Worm (Caenorhabditis elegans) whole organism, late embryonic: Measurements from ENCODE around the gene Y48B6A.10.
A peak's percentile ranks its signal among the peaks of the same experiment; 100 is the strongest.

Experiments
- C08G9.2 ChIP-seq: sonication (generic microtip); optimal IDR thresholded peaks from 2 replicates; lab custom pipeline; 2016; ENCODE audit warnings: mild to moderate bottlenecking, missing genetic modification characterization, moderate library complexity, missing compliant biosample characterization
- C38D4.7 ChIP-seq: fragments of 200-800 bp; sonication (Bioruptor generic); optimal IDR thresholded peaks from 2 replicates; lab custom pipeline; 2018; ENCODE audit warnings: mild to moderate bottlenecking, missing genetic modification characterization, moderate library complexity, missing compliant biosample characterization
- F13H6.1 ChIP-seq: sonication (generic microtip); optimal IDR thresholded peaks from 2 replicates; lab custom pipeline; 2016; ENCODE audit warnings: missing genetic modification characterization, missing compliant biosample characterization
- K02D7.2 ChIP-seq: sonication (generic microtip); optimal IDR thresholded peaks from 2 replicates; lab custom pipeline; 2017; ENCODE audit warnings: mild to moderate bottlenecking, missing genetic modification characterization, missing compliant biosample characterization
- K09A11.1 ChIP-seq: sonication (generic microtip); optimal IDR thresholded peaks from 2 replicates; lab custom pipeline; 2017; ENCODE audit warnings: antibody characterized with exemption, mild to moderate bottlenecking, missing genetic modification characterization, missing compliant biosample characterization; ENCODE audit not compliant: insufficient read depth
- Y22D7AL.16 ChIP-seq: sonication (generic microtip); optimal IDR thresholded peaks from 2 replicates; lab custom pipeline; 2016; ENCODE audit warnings: missing genetic modification characterization, missing compliant biosample characterization
- ahr-1 ChIP-seq: sonication (generic microtip); optimal IDR thresholded peaks from 2 replicates; lab custom pipeline; 2016; ENCODE audit warnings: missing genetic modification characterization, missing compliant biosample characterization
- ceh-14 ChIP-seq: sonication (generic microtip); optimal IDR thresholded peaks from 2 replicates; lab custom pipeline; 2016; ENCODE audit warnings: missing genotype, missing genetic modification characterization, missing compliant biosample characterization
- ceh-31 ChIP-seq: sonication (generic microtip); optimal IDR thresholded peaks from 2 replicates; lab custom pipeline; 2016; ENCODE audit warnings: missing genetic modification characterization, missing compliant biosample characterization
- ceh-45 ChIP-seq: fragments of 200-800 bp; sonication (Bioruptor generic); IDR thresholded peaks from 2 replicates; pipeline ENCODE4 v1.3.6; 2022; ENCODE audit warnings: missing genetic modification reagents, missing genetic modification characterization, missing compliant biosample characterization
- ceh-48 ChIP-seq: sonication (generic microtip); optimal IDR thresholded peaks from 2 replicates; lab custom pipeline; 2016; ENCODE audit warnings: missing genetic modification characterization, inconsistent platforms, missing compliant biosample characterization
- ceh-6 ChIP-seq: fragments of 200-800 bp; sonication (Bioruptor generic); optimal IDR thresholded peaks from 2 replicates; lab custom pipeline; 2018; ENCODE audit warnings: mild to moderate bottlenecking, missing genetic modification characterization, missing compliant biosample characterization
- che-1 ChIP-seq: sonication (generic microtip); optimal IDR thresholded peaks from 2 replicates; lab custom pipeline; 2016; ENCODE audit warnings: mild to moderate bottlenecking, missing genetic modification characterization, missing compliant biosample characterization
- dmd-4 ChIP-seq: sonication (generic microtip); optimal IDR thresholded peaks from 2 replicates; lab custom pipeline; 2016; ENCODE audit warnings: borderline replicate concordance, missing genetic modification characterization, missing compliant biosample characterization
- dve-1 ChIP-seq: sonication (generic microtip); optimal IDR thresholded peaks from 2 replicates; lab custom pipeline; 2017; ENCODE audit warnings: antibody characterized with exemption, mild to moderate bottlenecking, missing genetic modification characterization, missing compliant biosample characterization
- elt-2 ChIP-seq: sonication (generic microtip); optimal IDR thresholded peaks from 2 replicates; lab custom pipeline; 2016; ENCODE audit warnings: missing genetic modification reagents, missing genetic modification characterization, missing compliant biosample characterization
- elt-4 ChIP-seq: sonication (generic microtip); optimal IDR thresholded peaks from 2 replicates; lab custom pipeline; 2016; ENCODE audit warnings: missing genetic modification characterization, missing compliant biosample characterization
- ets-4 ChIP-seq: sonication (generic microtip); optimal IDR thresholded peaks from 2 replicates; lab custom pipeline; 2016; ENCODE audit warnings: missing genetic modification characterization, missing compliant biosample characterization
- fax-1 ChIP-seq: sonication (generic microtip); optimal IDR thresholded peaks from 2 replicates; lab custom pipeline; 2016; ENCODE audit warnings: missing genotype, missing genetic modification characterization, missing compliant biosample characterization
- gmeb-2 ChIP-seq: sonication (generic microtip); optimal IDR thresholded peaks from 2 replicates; lab custom pipeline; 2016; ENCODE audit warnings: missing genetic modification characterization, inconsistent platforms, missing compliant biosample characterization
- hlh-15 ChIP-seq: sonication (generic microtip); optimal IDR thresholded peaks from 2 replicates; lab custom pipeline; 2016; ENCODE audit warnings: missing genetic modification characterization, missing compliant biosample characterization
- hlh-8 ChIP-seq: sonication (generic microtip); optimal IDR thresholded peaks from 2 replicates; lab custom pipeline; 2016; ENCODE audit warnings: missing genotype, missing genetic modification characterization, missing compliant biosample characterization
- lin-11 ChIP-seq: fragments of 200-800 bp; sonication (Bioruptor generic); optimal IDR thresholded peaks from 2 replicates; lab custom pipeline; 2018; ENCODE audit warnings: mild to moderate bottlenecking, missing genetic modification characterization, missing compliant biosample characterization
- nfya-1 ChIP-seq: sonication (generic microtip); optimal IDR thresholded peaks from 2 replicates; lab custom pipeline; 2017; ENCODE audit warnings: missing genetic modification characterization, mild to moderate bottlenecking, missing compliant biosample characterization, antibody characterized with exemption, moderate library complexity
- nhr-11 ChIP-seq: fragments of 150-350 bp; optimal IDR thresholded peaks from 2 replicates; lab custom pipeline; 2014; ENCODE audit warnings: missing biosample characterization, missing genetic modification characterization
- nhr-232 ChIP-seq: sonication (generic microtip); optimal IDR thresholded peaks from 2 replicates; lab custom pipeline; 2016; ENCODE audit warnings: missing genetic modification characterization, missing compliant biosample characterization
- npax-4 ChIP-seq: sonication (generic microtip); optimal IDR thresholded peaks from 2 replicates; lab custom pipeline; 2016; ENCODE audit warnings: missing genetic modification characterization, missing compliant biosample characterization
- pag-3 ChIP-seq: sonication (generic microtip); optimal IDR thresholded peaks from 2 replicates; lab custom pipeline; 2016; ENCODE audit warnings: missing compliant biosample characterization, missing genetic modification characterization, borderline replicate concordance
- pat-9 ChIP-seq: fragments of 200-800 bp; sonication (Bioruptor generic); optimal IDR thresholded peaks from 2 replicates; lab custom pipeline; 2018; ENCODE audit warnings: mild to moderate bottlenecking, missing genetic modification characterization, moderate library complexity, missing compliant biosample characterization
- pros-1 ChIP-seq: fragments of 150-350 bp; optimal IDR thresholded peaks from 2 replicates; lab custom pipeline; 2014; ENCODE audit warnings: missing biosample characterization, missing genetic modification reagents, missing genetic modification characterization
- rnt-1 ChIP-seq: sonication (generic microtip); optimal IDR thresholded peaks from 2 replicates; lab custom pipeline; 2016; ENCODE audit warnings: missing genetic modification characterization, missing compliant biosample characterization
- sox-2 ChIP-seq: fragments of 200-800 bp; sonication (Bioruptor generic); IDR thresholded peaks from 2 replicates; pipeline ENCODE4 v1.3.6; 2022; ENCODE audit warnings: missing genetic modification reagents, missing genetic modification characterization, missing compliant biosample characterization
- sox-4 ChIP-seq: sonication (generic microtip); optimal IDR thresholded peaks from 2 replicates; lab custom pipeline; 2017; ENCODE audit warnings: mild to moderate bottlenecking, missing genetic modification characterization, inconsistent platforms, missing compliant biosample characterization
- syd-9 ChIP-seq: sonication (generic microtip); optimal IDR thresholded peaks from 2 replicates; lab custom pipeline; 2016; ENCODE audit warnings: mild to moderate bottlenecking, missing genetic modification characterization, moderate library complexity, missing compliant biosample characterization
- tbx-7 ChIP-seq: sonication (generic microtip); optimal IDR thresholded peaks from 2 replicates; lab custom pipeline; 2016; ENCODE audit warnings: missing genotype, missing genetic modification characterization, missing compliant biosample characterization
- ttx-3 ChIP-seq: sonication (generic microtip); optimal IDR thresholded peaks from 2 replicates; lab custom pipeline; 2016; ENCODE audit warnings: missing genetic modification reagents, missing genetic modification characterization, missing compliant biosample characterization
- unc-86 ChIP-seq: sonication (generic microtip); optimal IDR thresholded peaks from 2 replicates; lab custom pipeline; 2016; ENCODE audit warnings: missing genetic modification characterization, missing compliant biosample characterization

The Y48B6A.10 gene

DNA sequence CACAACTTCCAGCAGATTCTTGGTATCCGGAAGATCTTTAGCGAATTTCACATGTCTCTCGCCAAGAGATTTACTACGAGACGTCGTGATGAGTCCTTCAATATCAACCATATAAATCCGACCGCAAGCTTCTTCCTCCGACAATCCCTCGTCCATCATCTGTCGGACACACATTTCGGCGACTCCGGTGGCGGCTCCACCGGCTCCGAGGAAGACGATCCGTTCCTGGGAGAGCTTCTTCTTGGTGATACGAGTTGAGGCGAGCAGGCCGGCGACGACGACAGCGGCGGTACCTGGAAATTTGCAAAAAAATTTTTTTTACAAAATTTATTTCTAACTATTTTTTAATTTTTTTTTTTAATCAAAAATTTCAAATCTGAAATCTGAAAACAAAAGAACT is 15.9 kb downstream of the Y48B6A.10 start:
- TF ChIP-seq ceh-48 (tag; lab: Kevin White, UChicago) = no peak
- TF ChIP-seq tbx-7 (tag; lab: Kevin White, UChicago) = no peak
- TF ChIP-seq Y22D7AL.16 (tag; lab: Kevin White, UChicago) = no peak
- no peak for TF ChIP-seq hlh-15
- no peak for TF ChIP-seq lin-11 (tag; lab: Kevin White, UChicago)
- TF ChIP-seq npax-4 (tag; lab: Kevin White, UChicago) = no peak
- TF ChIP-seq ttx-3 (tag; lab: Kevin White, UChicago) = no peak
- no peak for TF ChIP-seq rnt-1 (tag; lab: Kevin White, UChicago)
- TF ChIP-seq nfya-1 (tag; lab: Kevin White, UChicago) = no peak
- no peak for TF ChIP-seq F13H6.1 (tag; lab: Kevin White, UChicago)
- no peak for TF ChIP-seq ahr-1 (tag; lab: Kevin White, UChicago)
- TF ChIP-seq ets-4 = no peak
- no peak for TF ChIP-seq K09A11.1 (tag; lab: Kevin White, UChicago)
- TF ChIP-seq dve-1 (tag; lab: Kevin White, UChicago) = no peak
- no peak for TF ChIP-seq elt-2
- no peak for TF ChIP-seq K02D7.2 (tag; lab: Kevin White, UChicago)
- no peak for TF ChIP-seq ceh-31
- no peak for TF ChIP-seq fax-1
- no peak for TF ChIP-seq unc-86
- no peak for TF ChIP-seq elt-4 (tag; lab: Kevin White, UChicago)
- TF ChIP-seq, all 69 proteins: peak for 0

DNA sequence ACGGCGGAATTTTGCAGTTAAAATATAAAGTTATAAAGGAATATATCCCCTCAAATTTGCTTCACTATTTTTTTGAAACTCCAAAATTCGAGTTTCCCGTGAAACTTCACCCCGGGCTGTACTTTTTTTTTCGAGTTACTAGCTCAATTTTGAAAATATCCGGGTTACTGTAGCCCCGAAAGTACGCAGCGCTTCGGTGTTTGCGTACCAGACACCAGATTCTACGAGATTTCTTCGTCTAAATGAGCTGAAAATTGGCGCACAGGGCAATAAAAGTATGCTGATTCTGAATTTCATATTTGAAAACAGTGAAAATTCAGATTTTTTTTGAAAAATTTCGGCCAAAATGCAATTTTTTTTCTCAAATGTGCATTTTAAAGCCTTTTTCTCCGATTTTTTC is 16.7 kb downstream of the Y48B6A.10 start:
- TF ChIP-seq pat-9 (tag; lab: Kevin White, UChicago) (no peak), tbx-7 (tag; lab: Kevin White, UChicago) (no peak), syd-9 (tag; lab: Kevin White, UChicago) (no peak), sox-4 (no peak), dmd-4 (tag; lab: Kevin White, UChicago) (no peak), sox-2 (no peak), hlh-8 (no peak), C08G9.2 (tag; lab: Kevin White, UChicago) (no peak), ceh-14 (no peak), pag-3 (tag; lab: Kevin White, UChicago) (no peak), nhr-11 (no peak), C38D4.7 (no peak), nhr-232 (tag; lab: Kevin White, UChicago) (no peak), ceh-45 (GFP tag; lab: Robert Waterston, UW) (no peak), ets-4 (no peak)

DNA sequence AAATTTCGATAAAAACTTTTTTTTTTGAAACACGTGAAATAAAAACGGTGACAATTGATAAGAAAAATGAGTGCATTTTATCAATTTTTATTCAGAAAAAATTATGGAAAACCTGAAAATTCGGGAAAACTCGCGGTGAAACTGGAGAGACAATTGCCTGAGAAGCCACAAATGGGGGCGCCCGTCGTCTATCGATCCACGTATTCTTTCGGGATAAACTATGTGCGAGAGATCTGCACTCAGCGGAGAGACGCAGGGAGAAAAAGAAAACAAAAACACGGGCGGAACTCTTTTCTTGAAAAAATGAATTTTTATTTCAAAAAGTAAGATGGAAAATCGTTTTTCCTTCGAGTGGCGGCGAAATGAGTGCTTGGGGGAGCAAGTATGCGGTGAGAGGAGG is 19.7 kb downstream of the Y48B6A.10 start, which contains the start of gene men-1:
TSS of gene men-1 (minus strand) at position 242 of the 400 bp plus-strand sequence.
- no peak for TF ChIP-seq che-1 (tag; lab: Kevin White, UChicago)
- no peak for TF ChIP-seq syd-9 (tag; lab: Kevin White, UChicago)
- TF ChIP-seq gmeb-2 (tag; lab: Kevin White, UChicago) = no peak
- peak; percentile 35 for TF ChIP-seq ceh-48 (tag; lab: Kevin White, UChicago)
- no peak for TF ChIP-seq tbx-7 (tag; lab: Kevin White, UChicago)
- no peak for TF ChIP-seq pros-1 (tag; lab: Kevin White, UChicago)
- TF ChIP-seq ceh-6 = no peak
